Fruit fly (Drosophila melanogaster) whole organism, embryonic: ENCODE measurements around the gene tyn.
A peak's percentile ranks its signal among the peaks of the same experiment; 100 is the strongest.

Source experiments
- Ada2b ChIP-seq: fragments of 200-800 bp; sonication (Bioruptor generic); IDR thresholded peaks from 2 replicates; pipeline ENCODE4 v1.3.6; 2022; ENCODE audit warnings: missing biosample characterization, missing genetic modification characterization
- CG12155 ChIP-seq: fragments of 200-800 bp; sonication (Bioruptor generic); optimal IDR thresholded peaks from 3 replicates; lab custom pipeline; 2016; ENCODE audit warnings: missing biosample characterization, missing genetic modification characterization
- CG12236 ChIP-seq: fragments of 200-800 bp; sonication (Bioruptor generic); optimal IDR thresholded peaks from 2 replicates; lab custom pipeline; 2016; ENCODE audit warnings: missing biosample characterization, missing genetic modification characterization
- CG14441 ChIP-seq: fragments of 200-800 bp; sonication (Bioruptor generic); IDR thresholded peaks from 2 replicates; pipeline ENCODE4 v1.3.6; 2022; ENCODE audit warnings: missing biosample characterization, missing genetic modification characterization
- CG15601 ChIP-seq: fragments of 200-800 bp; sonication (Bioruptor generic); optimal IDR thresholded peaks from 3 replicates; lab custom pipeline; 2019; ENCODE audit warnings: missing biosample characterization, mild to moderate bottlenecking, missing genetic modification characterization, moderate library complexity
- CG1603 ChIP-seq: fragments of 200-800 bp; sonication (Bioruptor generic); optimal IDR thresholded peaks from 2 replicates; lab custom pipeline; 2019; ENCODE audit warnings: missing biosample characterization, mild to moderate bottlenecking, missing genetic modification characterization, moderate library complexity
- CG16815 ChIP-seq: fragments of 200-800 bp; sonication (Bioruptor generic); optimal IDR thresholded peaks from 3 replicates; lab custom pipeline; 2017; ENCODE audit warnings: missing biosample characterization, mild to moderate bottlenecking, missing genetic modification characterization
- CG2202 ChIP-seq: fragments of 200-800 bp; sonication (Bioruptor generic); optimal IDR thresholded peaks from 2 replicates; lab custom pipeline; 2018; ENCODE audit warnings: missing biosample characterization, mild to moderate bottlenecking, missing genetic modification characterization
- CG2875 ChIP-seq: fragments of 200-800 bp; sonication (Bioruptor generic); optimal IDR thresholded peaks from 2 replicates; lab custom pipeline; 2017; ENCODE audit warnings: missing biosample characterization, mild to moderate bottlenecking, missing genetic modification characterization, missing genetic modification reagents
- CG30403 ChIP-seq: fragments of 200-800 bp; sonication (Bioruptor generic); optimal IDR thresholded peaks from 3 replicates; lab custom pipeline; 2016; ENCODE audit warnings: missing biosample characterization, missing genetic modification characterization
- CG3065 ChIP-seq: fragments of 200-800 bp; sonication (Bioruptor generic); optimal IDR thresholded peaks from 2 replicates; lab custom pipeline; 2016; ENCODE audit warnings: missing biosample characterization, missing genetic modification characterization
- CG3163 ChIP-seq: fragments of 200-800 bp; sonication (Bioruptor generic); optimal IDR thresholded peaks from 3 replicates; lab custom pipeline; 2016; ENCODE audit warnings: missing biosample characterization, missing genetic modification characterization
- CG3995 ChIP-seq: fragments of 200-800 bp; sonication (Bioruptor generic); optimal IDR thresholded peaks from 3 replicates; lab custom pipeline; 2016; ENCODE audit warnings: missing biosample characterization, missing genetic modification characterization
- CG4730 ChIP-seq: fragments of 200-800 bp; sonication (Bioruptor generic); IDR thresholded peaks from 2 replicates; pipeline ENCODE4 v1.3.6; 2022; ENCODE audit warnings: missing biosample characterization, missing genetic modification characterization
- CG4854 ChIP-seq: fragments of 200-800 bp; sonication (Bioruptor generic); optimal IDR thresholded peaks from 2 replicates; lab custom pipeline; 2016; ENCODE audit warnings: missing biosample characterization, missing genetic modification characterization, inconsistent platforms
- CG6689 ChIP-seq: fragments of 200-800 bp; sonication (Bioruptor generic); IDR thresholded peaks from 2 replicates; pipeline ENCODE4 v1.3.6; 2022; ENCODE audit warnings: missing biosample characterization, missing genetic modification characterization
- CG8290 ChIP-seq, 3 experiments: fragments of 200-800 bp; sonication (Bioruptor generic); optimal IDR thresholded peaks; 2 replicates each; lab custom pipeline; 2016 to 2019; ENCODE audit warnings: missing biosample characterization in 3 of 3, missing genetic modification characterization in 3 of 3, mild to moderate bottlenecking in 2 of 3, moderate library complexity in 1 of 3
- CG8924 ChIP-seq: fragments of 200-800 bp; optimal IDR thresholded peaks from 3 replicates; lab custom pipeline; 2019; ENCODE audit warnings: missing biosample characterization, mild to moderate bottlenecking, missing genetic modification characterization, moderate library complexity
- Dip2 ChIP-seq: fragments of 200-800 bp; sonication (Bioruptor generic); IDR thresholded peaks from 2 replicates; pipeline ENCODE4 v1.3.6; 2022; ENCODE audit warnings: missing biosample characterization, missing genetic modification characterization
- Ets65A ChIP-seq: fragments of 200-800 bp; sonication (Bioruptor generic); peaks from one replicate; lab custom pipeline; 2016; ENCODE audit warnings: missing biosample characterization, missing genetic modification characterization
- Fer1 ChIP-seq: fragments of 200-800 bp; sonication (Bioruptor generic); optimal IDR thresholded peaks from 2 replicates; lab custom pipeline; 2017; ENCODE audit warnings: missing biosample characterization, mild to moderate bottlenecking, missing genetic modification characterization
- Fer3 ChIP-seq: fragments of 200-800 bp; sonication (Bioruptor generic); optimal IDR thresholded peaks from 2 replicates; lab custom pipeline; 2018; ENCODE audit warnings: missing biosample characterization, mild to moderate bottlenecking, missing genetic modification characterization, moderate library complexity
- Jarid2 ChIP-seq: fragments of 200-800 bp; sonication (Bioruptor generic); optimal IDR thresholded peaks from 3 replicates; lab custom pipeline; 2017; ENCODE audit warnings: mild to moderate bottlenecking, missing biosample characterization, missing genetic modification reagents, missing genetic modification characterization
- Max ChIP-seq: fragments of 200-800 bp; sonication (Bioruptor generic); optimal IDR thresholded peaks from 2 replicates; lab custom pipeline; 2016; ENCODE audit warnings: missing biosample characterization, mild to moderate bottlenecking, missing genetic modification characterization
- Myb ChIP-seq: fragments of 200-800 bp; sonication (Bioruptor generic); optimal IDR thresholded peaks from 2 replicates; lab custom pipeline; 2016; ENCODE audit warnings: missing biosample characterization, missing genetic modification characterization
- NC2β ChIP-seq: fragments of 200-800 bp; sonication (Bioruptor generic); optimal IDR thresholded peaks from 2 replicates; lab custom pipeline; 2016; ENCODE audit warnings: missing biosample characterization, missing genetic modification characterization
- Oaz ChIP-seq: fragments of 200-800 bp; sonication (Bioruptor generic); IDR thresholded peaks from 2 replicates; pipeline ENCODE4 v1.3.6; 2022; ENCODE audit warnings: missing biosample characterization, missing genetic modification characterization
- Pdp1 ChIP-seq, 2 experiments: fragments of 200-800 bp; sonication (Bioruptor generic); optimal IDR thresholded peaks; 3 replicates each; lab custom pipeline; 2016; ENCODE audit warnings: missing biosample characterization in 2 of 2, missing genetic modification characterization in 2 of 2, mild to moderate bottlenecking in 1 of 2, moderate library complexity in 1 of 2
- Rx ChIP-seq: fragments of 200-800 bp; sonication (Bioruptor generic); IDR thresholded peaks from 2 replicates; pipeline ENCODE4 v1.3.6; 2022; ENCODE audit warnings: missing biosample characterization, missing genetic modification characterization
- Ssrp ChIP-seq: fragments of 200-800 bp; sonication (Bioruptor generic); optimal IDR thresholded peaks from 2 replicates; lab custom pipeline; 2018; ENCODE audit warnings: missing biosample characterization, mild to moderate bottlenecking, missing genetic modification characterization, moderate library complexity
- Stat92E ChIP-seq, 3 experiments: fragments of >200 bp in 2 of 3; fragments of 200-800 bp in 1 of 3; sonication (Bioruptor generic) in 1 of 3; optimal IDR thresholded peaks; 2 replicates each; lab custom pipeline; 2017 to 2019; ENCODE audit warnings: missing biosample characterization in 3 of 3, missing genetic modification characterization in 3 of 3, mild to moderate bottlenecking in 1 of 3, moderate library complexity in 1 of 3
- chn ChIP-seq: fragments of 200-800 bp; sonication (Bioruptor generic); optimal IDR thresholded peaks from 2 replicates; lab custom pipeline; 2016; ENCODE audit warnings: missing biosample characterization, missing genetic modification characterization
- eve ChIP-seq, 2 experiments: fragments of >200 bp; optimal IDR thresholded peaks; 2 replicates each; lab custom pipeline; 2017; ENCODE audit warnings: missing biosample characterization in 2 of 2, missing genetic modification characterization in 2 of 2
- fru ChIP-seq: fragments of >200 bp; optimal IDR thresholded peaks from 2 replicates; lab custom pipeline; 2017
- ftz-f1 ChIP-seq: fragments of 200-800 bp; sonication (Bioruptor generic); optimal IDR thresholded peaks from 2 replicates; lab custom pipeline; 2016; ENCODE audit warnings: missing biosample characterization, missing genetic modification characterization
- gce ChIP-seq: fragments of 200-800 bp; sonication (Bioruptor generic); IDR thresholded peaks from 3 replicates; pipeline ENCODE4 v1.3.6; 2022; ENCODE audit warnings: missing biosample characterization, missing genetic modification characterization
- gsb-n ChIP-seq: fragments of 200-800 bp; sonication (Bioruptor generic); optimal IDR thresholded peaks from 3 replicates; lab custom pipeline; 2018; ENCODE audit warnings: missing biosample characterization, mild to moderate bottlenecking, missing genetic modification characterization
- gt ChIP-seq: fragments of 200-800 bp; sonication (Bioruptor generic); IDR thresholded peaks from 2 replicates; pipeline ENCODE4 v1.3.6; 2022; ENCODE audit warnings: missing biosample characterization, missing genetic modification characterization
- her ChIP-seq: fragments of 200-800 bp; sonication (Bioruptor generic); optimal IDR thresholded peaks from 2 replicates; lab custom pipeline; 2016; ENCODE audit warnings: missing biosample characterization, missing genetic modification characterization
- hth ChIP-seq: fragments of >200 bp; optimal IDR thresholded peaks from 2 replicates; lab custom pipeline; 2017; ENCODE audit warnings: inconsistent platforms
- ind ChIP-seq: fragments of 200-800 bp; sonication (Bioruptor generic); optimal IDR thresholded peaks from 3 replicates; lab custom pipeline; 2016; ENCODE audit warnings: missing biosample characterization, missing genetic modification characterization
- mam ChIP-seq: fragments of 200-800 bp; sonication (Bioruptor generic); optimal IDR thresholded peaks from 3 replicates; lab custom pipeline; 2016; ENCODE audit warnings: missing biosample characterization, missing genetic modification characterization
- nmo ChIP-seq: fragments of 200-800 bp; sonication (Bioruptor generic); optimal IDR thresholded peaks from 2 replicates; lab custom pipeline; 2018; ENCODE audit warnings: missing biosample characterization, mild to moderate bottlenecking, missing genetic modification characterization, moderate library complexity
- org-1 ChIP-seq: fragments of 200-800 bp; sonication (Bioruptor generic); optimal IDR thresholded peaks from 2 replicates; lab custom pipeline; 2017; ENCODE audit warnings: missing biosample characterization, missing genetic modification characterization
- pum ChIP-seq: fragments of 200-800 bp; sonication (Bioruptor generic); optimal IDR thresholded peaks from 2 replicates; lab custom pipeline; 2016; ENCODE audit warnings: missing biosample characterization, missing genetic modification characterization
- rib ChIP-seq: fragments of 200-800 bp; sonication (Bioruptor generic); IDR thresholded peaks from 2 replicates; pipeline ENCODE4 v1.3.6; 2022; ENCODE audit warnings: missing biosample characterization, missing genetic modification characterization
- row ChIP-seq: fragments of 200-800 bp; sonication (Bioruptor generic); IDR thresholded peaks from 3 replicates; pipeline ENCODE4 v1.3.6; 2022; ENCODE audit warnings: missing biosample characterization, missing genetic modification characterization
- sens-2 ChIP-seq: fragments of 200-800 bp; sonication (Bioruptor generic); IDR thresholded peaks from 2 replicates; pipeline ENCODE4 v1.3.6; 2022; ENCODE audit warnings: missing biosample characterization, missing genetic modification characterization
- tio ChIP-seq: fragments of 200-800 bp; sonication (Bioruptor generic); optimal IDR thresholded peaks from 2 replicates; lab custom pipeline; 2017; ENCODE audit warnings: missing biosample characterization, missing genetic modification characterization, inconsistent platforms
- tna ChIP-seq: fragments of 200-800 bp; sonication (Bioruptor generic); IDR thresholded peaks from 2 replicates; pipeline ENCODE4 v1.3.6; 2022; ENCODE audit warnings: missing biosample characterization, missing genetic modification characterization; ENCODE audit not compliant: partially characterized antibody
- vvl ChIP-seq: fragments of 200-800 bp; sonication (Bioruptor generic); IDR thresholded peaks from 2 replicates; pipeline ENCODE4 v1.3.6; 2022; ENCODE audit warnings: missing biosample characterization, missing genetic modification characterization

The tyn gene

DNA sequence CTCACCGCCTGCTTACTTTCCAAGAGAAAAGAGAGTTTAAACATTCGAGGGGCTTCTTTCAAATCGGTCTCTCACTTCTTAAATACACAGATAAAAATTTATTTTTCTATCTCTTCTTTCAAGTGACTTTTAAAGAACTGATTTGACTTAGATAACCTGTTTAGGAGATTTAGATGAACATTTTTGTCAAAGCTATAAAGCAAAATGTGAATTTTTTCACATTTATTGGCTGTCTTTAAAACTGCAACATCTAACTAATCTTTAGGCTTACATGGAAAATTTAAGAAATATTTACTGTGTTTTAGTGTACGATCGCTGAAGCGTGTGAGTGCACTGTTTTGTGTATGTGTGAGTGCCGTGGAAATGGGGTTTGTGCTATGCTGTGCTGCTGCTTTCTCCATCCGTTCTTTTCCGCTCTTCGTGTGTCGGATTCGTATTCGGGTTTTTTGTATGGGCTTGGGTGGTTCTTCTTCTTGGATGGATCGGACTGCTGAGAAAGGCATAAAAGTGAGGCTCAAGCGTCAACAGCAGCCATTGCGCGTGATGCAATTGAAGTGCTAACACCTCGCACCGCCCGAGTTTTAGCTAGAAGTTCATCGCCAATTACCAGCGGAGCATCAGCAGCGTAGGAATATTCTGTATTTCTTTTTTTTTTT is 35.6 kb downstream of the tyn start (continued):
- TF ChIP-seq row (peak; percentile 71), vvl (GFP tag; lab: Robert Waterston, UW) (peak; percentile 49), Pdp1 (GFP tag; optimal IDR thresholded peaks at IDR 0.05; lab: Kevin White, UChicago) (peak; percentile 26 to 47), pum (GFP tag; lab: Kevin White, UChicago) (peak; percentile 71), Ssrp (tag; lab: Kevin White, UChicago) (peak; percentile 66), CG3995 (GFP tag; lab: Kevin White, UChicago) (no peak), gsb-n (tag; lab: Kevin White, UChicago) (peak; percentile 84), gce (GFP tag; lab: Robert Waterston, UW) (peak; percentile 3; the same call in 1 of the 3 replicates), her (GFP tag; lab: Kevin White, UChicago) (no peak), Ets65A (GFP tag; lab: Kevin White, UChicago) (no peak), Stat92E (GFP tag; optimal IDR thresholded peaks at IDR 0.05; lab: Kevin White, UChicago) (peak in 1 of 3 experiments; percentile 76), CG8924 (peak; percentile 77), CG4854 (GFP tag; lab: Kevin White, UChicago) (no peak), rib (GFP tag; lab: Robert Waterston, UW) (no peak), Rx (GFP tag; lab: Robert Waterston, UW) (no peak), chn (GFP tag; lab: Kevin White, UChicago) (peak; percentile 2), fru (lab: Kevin White, UChicago) (no peak), Jarid2 (GFP tag; lab: Kevin White, UChicago) (peak; percentile 27), Fer3 (tag; lab: Kevin White, UChicago) (no peak), Max (GFP tag; lab: Kevin White, UChicago) (no peak), ind (peak; percentile 30), hth (lab: Kevin White, UChicago) (no peak), Oaz (GFP tag; lab: Robert Waterston, UW) (no peak), CG3065 (no peak), CG16815 (GFP tag; lab: Kevin White, UChicago) (peak; percentile 59), mam (peak; percentile 17), Ada2b (no peak), CG4730 (GFP tag; lab: Robert Waterston, UW) (no peak), gt (GFP tag; lab: Robert Waterston, UW) (no peak), CG12155 (no peak), tna (no peak), CG15601 (tag; lab: Kevin White, UChicago) (peak; percentile 76), nmo (GFP tag; lab: Kevin White, UChicago) (peak; percentile 79), CG3163 (peak; percentile 35), sens-2 (no peak), CG1603 (peak; percentile 57), CG12236 (GFP tag; lab: Kevin White, UChicago) (peak; percentile 43), Myb (GFP tag; lab: Kevin White, UChicago) (no peak), CG2202 (tag; lab: Kevin White, UChicago) (peak; percentile 84), CG30403 (peak; percentile 61), CG8290 (GFP tag; optimal IDR thresholded peaks at IDR 0.05; lab: Kevin White, UChicago) (peak; percentile 43), CG8290 (tag; optimal IDR thresholded peaks at IDR 0.05; lab: Kevin White, UChicago) (peak in 1 of 2 experiments; percentile 12), ftz-f1 (GFP tag; lab: Kevin White, UChicago) (no peak), CG2875 (GFP tag; lab: Kevin White, UChicago) (peak; percentile 58), CG14441 (GFP tag; lab: Robert Waterston, UW) (no peak), tio (GFP tag; lab: Kevin White, UChicago) (peak; percentile 56), Dip2 (GFP tag; lab: Robert Waterston, UW) (no peak), NC2β (GFP tag; lab: Kevin White, UChicago) (peak; percentile 76), org-1 (peak; percentile 16), Fer1 (GFP tag; lab: Kevin White, UChicago) (no peak), CG6689 (GFP tag; lab: Robert Waterston, UW) (peak; percentile 55), eve (GFP tag; optimal IDR thresholded peaks at IDR 0.05; lab: Kevin White, UChicago) (peak in 1 of 2 experiments; percentile 57)
